Fruit fly (Drosophila melanogaster): ENCODE results near the gene Ptp99A.

dm6 chr3R:29490912-29491311, 113.5 kb downstream of the Ptp99A start, which contains the start of gene Spase12:
- no peak for TF ChIP-seq CG8478 (optimal IDR thresholded peaks at IDR 0.05)
- no peak for TF ChIP-seq CTCF (optimal IDR thresholded peaks at IDR 0.05)

Data from S2 (cell line).